Fruit fly (Drosophila melanogaster): ENCODE results near the gene CG14297.
A peak's percentile ranks its signal among the peaks of the same experiment; 100 is the strongest.

CG14297 gene

dm6 chr3R:18905921-18906878 lies 8.3 kb downstream of the CG14297 start, which contains the start of gene EndoA (continued):
- TF ChIP-seq Stat92E (GFP tag; optimal IDR thresholded peaks at IDR 0.05) (peak in 1 of 3 experiments; percentile 15), CG10147 (GFP tag; optimal IDR thresholded peaks at IDR 0.05) (peak; percentile 33), CG4854 (GFP tag; optimal IDR thresholded peaks at IDR 0.05) (no peak), CG15011 (GFP tag; optimal IDR thresholded peaks at IDR 0.05) (no peak), CG32532 (GFP tag; IDR thresholded peaks at IDR 0.05) (peak; percentile 78; the same call in 1 of the 2 replicates), CG12071 (GFP tag; optimal IDR thresholded peaks at IDR 0.05) (peak; percentile 36), Sin3A (optimal IDR thresholded peaks at IDR 0.05) (peak; percentile 18), Doc3 (GFP tag; IDR thresholded peaks at IDR 0.05; ENCODE audit: partially characterized antibody) (peak; percentile 57; the same call in 2 of the 3 replicates), CG34224 (GFP tag; IDR thresholded peaks at IDR 0.05; ENCODE audit: partially characterized antibody) (peak; percentile 68), PHDP (tag; optimal IDR thresholded peaks at IDR 0.05) (peak; percentile 48), CG10565 (GFP tag; optimal IDR thresholded peaks at IDR 0.05) (no peak), nmo (GFP tag; optimal IDR thresholded peaks at IDR 0.05) (peak; percentile 71), jigr1 (GFP tag; IDR thresholded peaks at IDR 0.05) (no peak), CG31441 (GFP tag; IDR thresholded peaks at IDR 0.05) (peak; percentile 66), Ssrp (tag; optimal IDR thresholded peaks at IDR 0.05) (no peak), tio (GFP tag; optimal IDR thresholded peaks at IDR 0.05) (no peak), vnd (GFP tag; IDR thresholded peaks at IDR 0.05; ENCODE audit: partially characterized antibody) (peak; percentile 64), abd-A (tag; optimal IDR thresholded peaks at IDR 0.05) (peak; percentile 54), unc-4 (GFP tag; IDR thresholded peaks at IDR 0.05; ENCODE audit: partially characterized antibody) (peak; percentile 67), dysf (GFP tag; IDR thresholded peaks at IDR 0.05) (peak; percentile 48; the same call in 1 of the 3 replicates), CG6683 (GFP tag; optimal IDR thresholded peaks at IDR 0.05) (no peak), phol (tag; optimal IDR thresholded peaks at IDR 0.05) (peak; percentile 59), CG15073 (GFP tag; optimal IDR thresholded peaks at IDR 0.05) (no peak), CG8290 (GFP tag; optimal IDR thresholded peaks at IDR 0.05) (no peak), CG8290 (tag; optimal IDR thresholded peaks at IDR 0.05) (peak in 1 of 2 experiments; percentile 63), stwl (tag; optimal IDR thresholded peaks at IDR 0.05) (peak; percentile 78), chinmo (GFP tag; IDR thresholded peaks at IDR 0.05; ENCODE audit: partially characterized antibody) (0 out of 4 replicates have a peak, but pooled peaks have one; percentile 14), MESR4 (GFP tag; optimal IDR thresholded peaks at IDR 0.05) (peak; percentile 95), CG12659 (GFP tag; optimal IDR thresholded peaks at IDR 0.05) (peak; percentile 83), CG11504 (tag; optimal IDR thresholded peaks at IDR 0.05) (peak; percentile 73), CG10979 (tag; optimal IDR thresholded peaks at IDR 0.05) (peak; percentile 28), Deaf1 (tag; optimal IDR thresholded peaks at IDR 0.05) (peak; percentile 51), Side (GFP tag; optimal IDR thresholded peaks at IDR 0.05) (no peak), mam (GFP tag; optimal IDR thresholded peaks at IDR 0.05) (peak; percentile 8), lmd (GFP tag; IDR thresholded peaks at IDR 0.05) (peak; percentile 24; the same call in 1 of the 2 replicates), HLHmδ (GFP tag; optimal IDR thresholded peaks at IDR 0.05) (no peak), tll (GFP tag; optimal IDR thresholded peaks at IDR 0.05) (peak in 1 of 2 experiments; percentile 34), CG9215 (GFP tag; IDR thresholded peaks at IDR 0.05) (0 out of 2 replicates have a peak, but pooled peaks have one; percentile 7)

All from whole organism, embryonic.